Worm (Caenorhabditis elegans) whole organism, young adult: ENCODE measurements around the gene rars-1.
A peak's percentile ranks its signal among the peaks of the same experiment; 100 is the strongest.

ENCODE experiments used
- B0261.1 ChIP-seq: sonication (generic microtip); optimal IDR thresholded peaks from 2 replicates; lab custom pipeline; 2016; ENCODE audit warnings: mild to moderate bottlenecking, missing genetic modification characterization, moderate library complexity, missing compliant biosample characterization
- F33H1.4 ChIP-seq: fragments of 200-800 bp; sonication (Bioruptor generic); IDR thresholded peaks from 2 replicates; pipeline ENCODE4 v1.3.6; 2022; ENCODE audit warnings: missing genetic modification reagents, missing genetic modification characterization, missing compliant biosample characterization
- F55B11.4 ChIP-seq: sonication (generic microtip); optimal IDR thresholded peaks from 2 replicates; lab custom pipeline; 2016; ENCODE audit warnings: missing compliant biosample characterization, missing genetic modification characterization, borderline replicate concordance; ENCODE audit not compliant: insufficient read depth
- K11D2.4 ChIP-seq: fragments of 200-800 bp; sonication (Bioruptor generic); IDR thresholded peaks from 2 replicates; pipeline ENCODE4 v1.3.6; 2022; ENCODE audit warnings: missing genetic modification reagents, missing genetic modification characterization, missing compliant biosample characterization
- Y67H2A.10 ChIP-seq: fragments of 200-800 bp; sonication (Bioruptor generic); conservative IDR thresholded peaks from 2 replicates; pipeline ENCODE4 v1.3.6; 2022; ENCODE audit warnings: missing genetic modification reagents, missing genetic modification characterization, missing compliant biosample characterization
- Y95B8A.8 ChIP-seq: fragments of 200-800 bp; sonication (Bioruptor generic); IDR thresholded peaks from 2 replicates; pipeline ENCODE4 v1.3.6; 2022; ENCODE audit warnings: missing genetic modification reagents, missing genetic modification characterization, missing compliant biosample characterization
- ZK185.1 ChIP-seq: sonication (generic microtip); optimal IDR thresholded peaks from 2 replicates; lab custom pipeline; 2016; ENCODE audit warnings: mild to moderate bottlenecking, missing genetic modification characterization, missing compliant biosample characterization; ENCODE audit not compliant: poor library complexity, severe bottlenecking
- ama-1 ChIP-seq, 3 experiments: fragments of 150-350 bp in 1 of 3; sonication (generic microtip) in 2 of 3; optimal IDR thresholded peaks; 2 replicates each; lab custom pipeline; 2014 to 2018; ENCODE audit warnings: missing biosample characterization in 2 of 3, missing genetic modification characterization in 2 of 3, missing genetic modification reagents in 2 of 3
- athp-1 ChIP-seq: sonication (generic microtip); optimal IDR thresholded peaks from 2 replicates; lab custom pipeline; 2017; ENCODE audit warnings: mild to moderate bottlenecking, missing genetic modification characterization, missing compliant biosample characterization
- bed-2 ChIP-seq: fragments of 200-800 bp; sonication (Bioruptor generic); IDR thresholded peaks from 2 replicates; pipeline ENCODE4 v1.3.6; 2022; ENCODE audit warnings: missing genetic modification reagents, missing genetic modification characterization, missing compliant biosample characterization
- cebp-2 ChIP-seq: fragments of 200-800 bp; sonication (Bioruptor generic); IDR thresholded peaks from 2 replicates; pipeline ENCODE4 v1.3.6; 2022; ENCODE audit warnings: missing genetic modification characterization, missing compliant biosample characterization
- ceh-40 ChIP-seq: fragments of 200-800 bp; sonication (Bioruptor generic); IDR thresholded peaks from 2 replicates; pipeline ENCODE4 v1.3.6; 2022; ENCODE audit warnings: missing genetic modification characterization, missing compliant biosample characterization
- egl-44 ChIP-seq: fragments of 200-800 bp; sonication (Bioruptor generic); IDR thresholded peaks from 2 replicates; pipeline ENCODE4 v1.3.6; 2022; ENCODE audit warnings: missing genetic modification reagents, missing genetic modification characterization, missing compliant biosample characterization
- egrh-3 ChIP-seq: fragments of 200-800 bp; sonication (Bioruptor generic); IDR thresholded peaks from 2 replicates; pipeline ENCODE4 v1.3.6; 2022; ENCODE audit warnings: missing genetic modification reagents, missing genetic modification characterization, missing compliant biosample characterization
- ekl-4 ChIP-seq: fragments of 200-800 bp; sonication (Bioruptor generic); IDR thresholded peaks from 2 replicates; pipeline ENCODE4 v1.3.6; 2022; ENCODE audit warnings: missing genetic modification reagents, missing genetic modification characterization, missing compliant biosample characterization
- gei-17 ChIP-seq: fragments of 200-800 bp; sonication (Bioruptor generic); optimal IDR thresholded peaks from 2 replicates; lab custom pipeline; 2018; ENCODE audit warnings: mild to moderate bottlenecking, missing genetic modification characterization, missing compliant biosample characterization
- hlh-26 ChIP-seq: fragments of 200-800 bp; sonication (Bioruptor generic); conservative IDR thresholded peaks from 2 replicates; pipeline ENCODE4 v1.3.6; 2022; ENCODE audit warnings: missing genetic modification reagents, missing genetic modification characterization, missing compliant biosample characterization
- lag-1 ChIP-seq: fragments of 200-800 bp; sonication (Bioruptor generic); IDR thresholded peaks from 2 replicates; pipeline ENCODE4 v1.3.6; 2022; ENCODE audit warnings: missing genetic modification reagents, missing genetic modification characterization, missing compliant biosample characterization
- lin-26 ChIP-seq: fragments of 200-800 bp; sonication (Bioruptor generic); IDR thresholded peaks from 2 replicates; pipeline ENCODE4 v1.3.6; 2022; ENCODE audit warnings: missing genetic modification reagents, missing genetic modification characterization, missing compliant biosample characterization
- lin-35 ChIP-seq, 3 experiments: fragments of 150-350 bp in 2 of 3; sonication (generic microtip) in 1 of 3; optimal IDR thresholded peaks; 2 replicates each; lab custom pipeline; 2014 to 2018; ENCODE audit warnings: missing biosample characterization in 3 of 3, missing genetic modification characterization in 3 of 3, missing genetic modification reagents in 3 of 3
- lin-54 ChIP-seq: fragments of 200-800 bp; sonication (Bioruptor generic); optimal IDR thresholded peaks from 2 replicates; lab custom pipeline; 2018; ENCODE audit warnings: mild to moderate bottlenecking, missing genetic modification characterization, missing compliant biosample characterization
- lir-1 ChIP-seq: fragments of 200-800 bp; sonication (Bioruptor generic); conservative IDR thresholded peaks from 2 replicates; pipeline ENCODE4 v1.3.6; 2022; ENCODE audit warnings: missing genetic modification reagents, missing genetic modification characterization, missing compliant biosample characterization
- lsy-27 ChIP-seq: sonication (generic microtip); optimal IDR thresholded peaks from 2 replicates; lab custom pipeline; 2017; ENCODE audit warnings: missing genetic modification characterization, mild to moderate bottlenecking, missing compliant biosample characterization, antibody characterized with exemption, missing genotype, borderline replicate concordance; ENCODE audit not compliant: insufficient read depth
- madf-3 ChIP-seq: fragments of 200-800 bp; sonication (Bioruptor generic); IDR thresholded peaks from 2 replicates; pipeline ENCODE4 v1.3.6; 2022; ENCODE audit warnings: missing genetic modification reagents, missing genetic modification characterization, missing compliant biosample characterization
- madf-6 ChIP-seq: fragments of 200-800 bp; sonication (Bioruptor generic); IDR thresholded peaks from 2 replicates; pipeline ENCODE4 v1.3.6; 2022; ENCODE audit warnings: missing genetic modification reagents, missing genetic modification characterization, missing compliant biosample characterization
- madf-8 ChIP-seq: fragments of 200-800 bp; sonication (Bioruptor generic); conservative IDR thresholded peaks from 2 replicates; pipeline ENCODE4 v1.3.6; 2022; ENCODE audit warnings: missing genetic modification reagents, missing genetic modification characterization, missing compliant biosample characterization
- nfya-1 ChIP-seq: sonication (generic microtip); optimal IDR thresholded peaks from 2 replicates; lab custom pipeline; 2017; ENCODE audit warnings: antibody characterized with exemption, missing compliant biosample characterization, missing genetic modification characterization, borderline replicate concordance; ENCODE audit not compliant: insufficient read depth
- nhr-90 ChIP-seq: sonication (generic microtip); optimal IDR thresholded peaks from 2 replicates; lab custom pipeline; 2016; ENCODE audit warnings: missing genotype, mild to moderate bottlenecking, missing genetic modification characterization, missing compliant biosample characterization
- rcor-1 ChIP-seq: fragments of 200-800 bp; sonication (Bioruptor generic); IDR thresholded peaks from 2 replicates; pipeline ENCODE4 v1.3.6; 2022; ENCODE audit warnings: missing genetic modification reagents, missing genetic modification characterization, missing compliant biosample characterization
- rec-8 ChIP-seq, 2 experiments: sonication (generic microtip); optimal IDR thresholded peaks; 2 replicates each; lab custom pipeline; 2016; ENCODE audit warnings: mild to moderate bottlenecking in 2 of 2, missing genetic modification characterization in 2 of 2, missing genetic modification reagents in 2 of 2, missing genotype in 2 of 2, missing biosample characterization in 1 of 2, missing compliant biosample characterization in 1 of 2, moderate library complexity in 1 of 2
- rpc-1 ChIP-seq, 2 experiments: fragments of 150-350 bp in 1 of 2; sonication (generic microtip) in 1 of 2; optimal IDR thresholded peaks; 2 replicates each; lab custom pipeline; 2014 to 2018; ENCODE audit warnings: missing biosample characterization in 1 of 2, missing genetic modification characterization in 1 of 2, missing genetic modification reagents in 1 of 2, missing genotype in 1 of 2
- sdz-38 ChIP-seq: sonication (generic microtip); optimal IDR thresholded peaks from 2 replicates; lab custom pipeline; 2016; ENCODE audit warnings: missing genotype, missing genetic modification characterization, missing compliant biosample characterization
- snpc-1.1 ChIP-seq: sonication (generic microtip); optimal IDR thresholded peaks from 2 replicates; lab custom pipeline; 2017; ENCODE audit warnings: missing genetic modification characterization, mild to moderate bottlenecking, missing compliant biosample characterization, antibody characterized with exemption, moderate library complexity, missing genotype, missing genetic modification reagents; ENCODE audit not compliant: insufficient read depth
- snpc-1.3 ChIP-seq: sonication (generic microtip); optimal IDR thresholded peaks from 2 replicates; lab custom pipeline; 2017; ENCODE audit warnings: missing genetic modification characterization, mild to moderate bottlenecking, missing compliant biosample characterization, antibody characterized with exemption, moderate library complexity, missing genotype, missing genetic modification reagents; ENCODE audit not compliant: insufficient read depth
- somi-1 ChIP-seq: fragments of 200-800 bp; sonication (Bioruptor generic); optimal IDR thresholded peaks from 2 replicates; lab custom pipeline; 2018; ENCODE audit warnings: mild to moderate bottlenecking, missing genetic modification characterization, missing compliant biosample characterization
- sptf-2 ChIP-seq: fragments of 200-800 bp; sonication (Bioruptor generic); optimal IDR thresholded peaks from 2 replicates; lab custom pipeline; 2018; ENCODE audit warnings: mild to moderate bottlenecking, missing genetic modification characterization, missing compliant biosample characterization
- xnd-1 ChIP-seq: sonication (generic microtip); optimal IDR thresholded peaks from 2 replicates; lab custom pipeline; 2016; ENCODE audit warnings: missing genotype, missing genetic modification reagents, missing genetic modification characterization, missing compliant biosample characterization
- ztf-18 ChIP-seq: sonication (generic microtip); optimal IDR thresholded peaks from 2 replicates; lab custom pipeline; 2016; ENCODE audit warnings: missing genotype, mild to moderate bottlenecking, missing genetic modification characterization, missing compliant biosample characterization
- ztf-25 ChIP-seq: fragments of 200-800 bp; sonication (Bioruptor generic); IDR thresholded peaks from 2 replicates; pipeline ENCODE4 v1.3.6; 2022; ENCODE audit warnings: missing genetic modification reagents, missing genetic modification characterization, missing compliant biosample characterization
- ztf-6 ChIP-seq: fragments of 200-800 bp; sonication (Bioruptor generic); IDR thresholded peaks from 2 replicates; pipeline ENCODE4 v1.3.6; 2022; ENCODE audit warnings: missing genetic modification reagents, missing genetic modification characterization, missing compliant biosample characterization

Gene rars-1

DNA sequence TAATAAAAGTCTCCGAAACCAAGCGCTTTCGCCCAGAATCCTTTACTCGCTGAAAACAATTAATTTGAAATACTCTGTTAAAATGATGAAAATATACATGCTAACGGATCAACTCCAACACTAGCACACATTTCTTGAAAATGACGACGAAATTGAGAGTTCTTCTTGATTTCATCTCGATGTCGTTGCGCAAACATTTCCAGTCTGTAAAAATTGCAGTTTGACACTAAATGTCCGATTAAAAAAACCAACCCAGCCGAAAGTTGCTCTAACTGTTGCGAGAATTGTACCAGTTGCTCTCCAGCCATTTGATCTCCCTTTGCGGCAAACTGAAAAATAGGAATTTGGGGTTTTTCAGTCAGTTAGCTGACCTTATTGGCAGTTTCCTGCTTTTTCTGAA, 44.3 kb upstream of the rars-1 start:
- TF ChIP-seq egrh-3 (GFP tag; lab: Robert Waterston, UW), result no peak
- no peak for TF ChIP-seq xnd-1 (tag; lab: Kevin White, UChicago)
- TF ChIP-seq madf-3 (GFP tag; lab: Robert Waterston, UW), result no peak
- no peak for TF ChIP-seq ZK185.1 (tag; lab: Kevin White, UChicago)
- peak; percentile 34; the same call in 1 of the 2 replicates for TF ChIP-seq madf-6 (GFP tag; lab: Robert Waterston, UW)
- no peak for TF ChIP-seq hlh-26 (GFP tag; lab: Robert Waterston, UW)
- TF ChIP-seq Y95B8A.8 (GFP tag; lab: Robert Waterston, UW), result no peak
- TF ChIP-seq sdz-38, result no peak
- no peak for TF ChIP-seq B0261.1
- TF ChIP-seq lin-26, result peak; percentile 38; the same call in 1 of the 2 replicates
- TF ChIP-seq lin-54, result no peak
- TF ChIP-seq nfya-1 (tag; lab: Kevin White, UChicago), result no peak
- TF ChIP-seq F33H1.4 (GFP tag; lab: Robert Waterston, UW), result no peak
- peak; percentile 9 for TF ChIP-seq ztf-18 (tag; lab: Kevin White, UChicago)
- TF ChIP-seq madf-8 (GFP tag; lab: Robert Waterston, UW), result no peak
- TF ChIP-seq athp-1 (tag; lab: Kevin White, UChicago), result no peak
- TF ChIP-seq ekl-4 (GFP tag; lab: Robert Waterston, UW), result 0 out of 2 replicates have a peak, but pooled peaks have one; percentile 18
- no peak for TF ChIP-seq F55B11.4 (tag; lab: Kevin White, UChicago)
- TF ChIP-seq lag-1, result no peak

DNA sequence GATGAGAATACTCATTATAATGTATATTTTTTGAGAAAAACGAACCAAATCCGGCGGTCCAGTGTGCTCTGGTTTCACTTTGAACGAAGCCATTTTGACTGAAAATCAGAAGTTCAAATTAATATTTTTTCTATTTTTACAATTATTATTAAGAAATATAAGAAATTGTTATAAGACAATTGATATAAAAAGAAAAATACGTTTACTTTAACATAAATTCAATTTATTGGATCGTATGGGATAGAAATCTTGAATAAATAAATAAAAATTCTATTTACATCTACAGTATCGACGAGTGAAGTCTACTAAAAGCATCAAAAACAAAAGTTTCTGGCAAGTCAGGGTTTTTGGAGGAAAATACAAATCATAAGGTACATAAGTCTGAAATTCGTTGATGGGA, 43.2 kb upstream of the rars-1 start, which contains the start of gene C27F2.4:
Gene C27F2.4 (minus strand): TSS at position 101 of the 400 bp plus-strand sequence.
- no peak for TF ChIP-seq xnd-1 (tag; lab: Kevin White, UChicago)
- no peak for TF ChIP-seq ztf-18 (tag; lab: Kevin White, UChicago)
- no peak for TF ChIP-seq ztf-6 (GFP tag; lab: Robert Waterston, UW)
- TF ChIP-seq rcor-1 (GFP tag; lab: Robert Waterston, UW), result no peak
- no peak for TF ChIP-seq ceh-40 (GFP tag; lab: Robert Waterston, UW)
- no peak for TF ChIP-seq lin-35 (GFP tag; optimal IDR thresholded peaks at IDR 0.05; lab: Kevin White, UChicago)
- TF ChIP-seq cebp-2 (GFP tag; lab: Robert Waterston, UW), result no peak
- no peak for TF ChIP-seq snpc-1.1 (tag; lab: Kevin White, UChicago)
- TF ChIP-seq bed-2 (GFP tag; lab: Robert Waterston, UW), result no peak
- no peak for TF ChIP-seq madf-6 (GFP tag; lab: Robert Waterston, UW)
- no peak for TF ChIP-seq lir-1 (GFP tag; lab: Robert Waterston, UW)
- TF ChIP-seq ama-1 (optimal IDR thresholded peaks at IDR 0.05; lab: Kevin White, UChicago), result no peak
- no peak for TF ChIP-seq ama-1 (GFP tag; optimal IDR thresholded peaks at IDR 0.05; lab: Kevin White, UChicago)
- TF ChIP-seq F33H1.4 (GFP tag; lab: Robert Waterston, UW), result no peak

DNA sequence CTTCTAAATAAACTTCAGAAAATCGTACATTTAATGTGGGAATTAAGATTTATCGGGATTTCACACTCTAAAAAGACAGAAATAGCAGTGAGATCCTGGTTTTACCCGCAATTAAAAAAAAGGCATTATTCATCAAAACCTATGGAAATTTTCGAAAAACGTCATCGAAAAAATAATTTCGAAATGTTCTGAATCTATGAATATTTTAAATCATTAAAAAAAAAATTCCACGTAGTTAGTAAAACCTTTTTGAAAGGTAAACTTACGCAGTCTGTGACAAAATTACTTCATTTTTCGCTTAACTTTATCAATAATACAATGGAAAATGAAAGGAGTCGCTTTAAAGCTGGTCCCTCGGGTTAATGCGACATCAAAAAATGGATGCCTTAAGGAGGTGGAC, 39.6 kb upstream of the rars-1 start, which contains the start of gene C26E6.1:
Gene C26E6.1 (plus strand): TSS at position 301 of the 400 bp plus-strand sequence.
- TF ChIP-seq snpc-1.3 (no peak), cebp-2 (GFP tag; lab: Robert Waterston, UW) (no peak), ceh-40 (GFP tag; lab: Robert Waterston, UW) (no peak), gei-17 (GFP tag; lab: Kevin White, UChicago) (no peak), rpc-1 (optimal IDR thresholded peaks at IDR 0.05; lab: Kevin White, UChicago) (no peak), rpc-1 (tag; optimal IDR thresholded peaks at IDR 0.05; lab: Kevin White, UChicago) (no peak), lin-35 (GFP tag; optimal IDR thresholded peaks at IDR 0.05; lab: Kevin White, UChicago) (no peak), egl-44 (GFP tag; lab: Robert Waterston, UW) (no peak), lsy-27 (tag; lab: Kevin White, UChicago) (no peak), rec-8 (tag; optimal IDR thresholded peaks at IDR 0.05; lab: Kevin White, UChicago) (no peak), ztf-18 (tag; lab: Kevin White, UChicago) (no peak), K11D2.4 (GFP tag; lab: Robert Waterston, UW) (no peak), lin-26 (no peak), Y67H2A.10 (GFP tag; lab: Robert Waterston, UW) (no peak), ama-1 (optimal IDR thresholded peaks at IDR 0.05; lab: Kevin White, UChicago) (no peak), ama-1 (GFP tag; optimal IDR thresholded peaks at IDR 0.05; lab: Kevin White, UChicago) (no peak), nhr-90 (tag; lab: Kevin White, UChicago) (no peak), sptf-2 (GFP tag; lab: Kevin White, UChicago) (no peak), somi-1 (no peak), ztf-25 (no peak)
